Worm (Caenorhabditis elegans): ENCODE results near the gene srh-135.

- TF ChIP-seq bed-2 (GFP tag; IDR thresholded peaks at IDR 0.05) (no peak), lin-26 (GFP tag; IDR thresholded peaks at IDR 0.05) (no peak), F22D6.2 (tag; optimal IDR thresholded peaks at IDR 0.05) (no peak), zfh-2 (GFP tag; conservative IDR thresholded peaks at IDR 0.05) (no peak), dpl-1 (GFP tag; optimal IDR thresholded peaks at IDR 0.05) (no peak), K11D2.4 (GFP tag; IDR thresholded peaks at IDR 0.05) (no peak), xnd-1 (tag; optimal IDR thresholded peaks at IDR 0.05) (no peak), ama-1 (optimal IDR thresholded peaks at IDR 0.05) (no peak), ama-1 (GFP tag; optimal IDR thresholded peaks at IDR 0.05) (no peak), pha-4 (tag; optimal IDR thresholded peaks at IDR 0.05) (no peak), nhr-120 (GFP tag; IDR thresholded peaks at IDR 0.05) (no peak), ccch-3 (GFP tag; optimal IDR thresholded peaks at IDR 0.05) (no peak), unc-62 (GFP tag; optimal IDR thresholded peaks at IDR 0.05) (no peak), K12H6.12 (tag; optimal IDR thresholded peaks at IDR 0.05) (no peak), snpc-4 (GFP tag; optimal IDR thresholded peaks at IDR 0.05) (no peak), snpc-4 (tag; optimal IDR thresholded peaks at IDR 0.05) (no peak)
Observed at ce11 chrII:10203765-10204164, 23.2 kb downstream of the srh-135 start.
